Fruit fly (Drosophila melanogaster): ENCODE results near the gene CG17129.

CG17129 gene

DNA sequence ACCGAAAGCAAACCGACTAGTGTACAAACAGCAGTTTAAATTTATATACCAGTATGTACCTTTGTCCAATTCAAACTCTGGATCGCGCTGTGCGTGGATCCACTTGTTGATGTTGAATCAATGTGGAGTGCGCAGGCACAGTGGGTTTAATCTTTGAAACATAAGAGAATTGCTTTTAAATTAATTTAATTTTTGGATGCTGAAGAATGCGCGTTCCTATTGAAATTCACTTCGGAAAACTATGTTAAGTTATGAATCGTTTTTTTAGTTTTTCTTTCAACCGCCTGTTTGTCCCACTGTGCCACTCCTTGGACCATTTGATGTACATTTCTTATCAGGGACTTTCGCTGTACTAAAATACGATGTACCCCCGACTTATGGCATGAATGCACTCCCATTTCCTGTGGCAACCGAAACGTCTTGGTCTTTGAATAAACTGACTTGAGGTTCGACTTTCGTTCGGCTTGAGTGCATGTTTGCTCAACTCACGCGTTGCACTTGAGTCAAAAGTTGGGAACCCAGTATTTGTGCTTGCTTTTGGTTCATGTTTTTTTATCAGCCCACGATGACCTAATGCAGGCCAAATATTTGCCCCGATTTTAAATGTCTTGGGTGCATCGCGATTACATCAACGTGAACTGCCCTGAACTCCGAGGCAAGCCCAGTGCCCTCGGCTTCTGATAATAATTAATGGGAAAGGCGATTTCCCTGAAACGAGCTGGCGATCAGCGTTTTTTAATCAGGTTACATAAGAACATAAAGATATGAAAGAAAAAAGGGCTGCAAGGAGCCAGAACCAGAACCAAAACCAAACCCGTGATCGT is 44.6 kb upstream of the CG17129 start (continued):
- TF ChIP-seq CG16815 (GFP tag; optimal IDR thresholded peaks at IDR 0.05) (peak; percentile 90), al (GFP tag; IDR thresholded peaks at IDR 0.05) (peak; percentile 40; the same call in 1 of the 2 replicates), Gug (GFP tag; IDR thresholded peaks at IDR 0.05) (peak; percentile 84), HmgD (GFP tag; optimal IDR thresholded peaks at IDR 0.05) (peak; percentile 44), CG9609 (GFP tag; optimal IDR thresholded peaks at IDR 0.05) (peak; percentile 87), Atf-2 (GFP tag; optimal IDR thresholded peaks at IDR 0.05) (peak; percentile 96), gsb-n (tag; optimal IDR thresholded peaks at IDR 0.05) (peak; percentile 98), p53 (GFP tag; optimal IDR thresholded peaks at IDR 0.05) (peak; percentile 88), wor (GFP tag; IDR thresholded peaks at IDR 0.05) (peak; percentile 82), CG17568 (GFP tag; optimal IDR thresholded peaks at IDR 0.05) (peak; percentile 88), zen (tag; optimal IDR thresholded peaks at IDR 0.05) (peak; percentile 94), kah (GFP tag; optimal IDR thresholded peaks at IDR 0.05) (peak; percentile 87), CG16863 (GFP tag; optimal IDR thresholded peaks at IDR 0.05) (peak; percentile 94), CG6272 (GFP tag; IDR thresholded peaks at IDR 0.05) (peak; percentile 81), her (GFP tag; optimal IDR thresholded peaks at IDR 0.05) (peak; percentile 90), slbo (GFP tag; IDR thresholded peaks at IDR 0.05) (peak; percentile 74), fd3F (GFP tag; optimal IDR thresholded peaks at IDR 0.05) (peak; percentile 33), luna (GFP tag; optimal IDR thresholded peaks at IDR 0.05) (peak; percentile 5), Six4 (GFP tag; optimal IDR thresholded peaks at IDR 0.05) (peak; percentile 95), CG5180 (GFP tag; optimal IDR thresholded peaks at IDR 0.05) (peak; percentile 75), HLH3B (GFP tag; IDR thresholded peaks at IDR 0.05) (peak; percentile 91), stwl (tag; optimal IDR thresholded peaks at IDR 0.05) (peak; percentile 79), CG33557 (GFP tag; optimal IDR thresholded peaks at IDR 0.05) (peak; percentile 99), CG15479 (GFP tag; optimal IDR thresholded peaks at IDR 0.05) (peak; percentile 76), sim (GFP tag; IDR thresholded peaks at IDR 0.05) (peak; percentile 96), nmo (GFP tag; optimal IDR thresholded peaks at IDR 0.05) (peak; percentile 95), CG17361 (GFP tag; IDR thresholded peaks at IDR 0.05) (peak; percentile 94), CG31388 (GFP tag; optimal IDR thresholded peaks at IDR 0.05) (peak; percentile 86), dmrt11E (tag; optimal IDR thresholded peaks at IDR 0.05) (peak; percentile 99), CG7928 (GFP tag; optimal IDR thresholded peaks at IDR 0.05) (no peak), CG18599 (GFP tag; optimal IDR thresholded peaks at IDR 0.05) (peak; percentile 78), tup (GFP tag; optimal IDR thresholded peaks at IDR 0.05) (peak; percentile 82), caup (GFP tag; optimal IDR thresholded peaks at IDR 0.05; ENCODE audit: severe bottlenecking) (peak; percentile 62), CG17612 (GFP tag; IDR thresholded peaks at IDR 0.05) (peak; percentile 82), CG11093 (GFP tag; IDR thresholded peaks at IDR 0.05) (peak; percentile 87), D19B (GFP tag; optimal IDR thresholded peaks at IDR 0.05) (peak; percentile 36), pita (GFP tag; optimal IDR thresholded peaks at IDR 0.05) (no peak), CG1529 (GFP tag; optimal IDR thresholded peaks at IDR 0.05) (peak; percentile 97), schlank (tag; optimal IDR thresholded peaks at IDR 0.05) (peak; percentile 34), Nf-YB (GFP tag; optimal IDR thresholded peaks at IDR 0.05) (peak; percentile 80), NFAT (GFP tag; IDR thresholded peaks at IDR 0.05) (peak; percentile 35; the same call in 1 of the 2 replicates), CG9817 (tag; optimal IDR thresholded peaks at IDR 0.05) (peak; percentile 71), Mad (GFP tag; optimal IDR thresholded peaks at IDR 0.05) (peak; percentile 91), crp (GFP tag; optimal IDR thresholded peaks at IDR 0.05) (peak in 1 of 2 experiments; percentile 55), CG14667 (GFP tag; IDR thresholded peaks at IDR 0.05) (peak; percentile 90), CG9876 (GFP tag; optimal IDR thresholded peaks at IDR 0.05) (peak; percentile 76), CG13624 (GFP tag; optimal IDR thresholded peaks at IDR 0.05) (peak; percentile 84), nerfin-1 (tag; optimal IDR thresholded peaks at IDR 0.05) (peak; percentile 88)
